Worm (Caenorhabditis elegans): ENCODE data around the gene srab-18.

DNA sequence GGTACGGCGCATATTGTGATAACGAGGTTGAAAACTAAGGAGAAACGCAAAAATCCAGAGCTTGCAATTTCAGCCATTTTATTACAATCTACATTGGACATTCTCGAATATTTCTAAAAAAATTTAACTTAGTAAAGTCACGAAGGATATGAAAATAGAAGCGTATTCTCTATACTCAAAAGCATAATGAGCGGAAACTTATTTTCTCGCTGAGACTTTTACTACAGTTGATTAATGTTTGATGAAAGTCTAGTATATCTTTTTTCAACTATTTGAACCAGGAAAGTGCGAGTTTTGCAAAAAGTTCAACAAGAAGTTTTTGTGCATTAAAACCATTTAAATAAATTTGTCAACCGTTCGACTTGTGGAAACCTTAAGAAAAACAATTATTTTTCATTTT, at the start of gene srab-18:
- TF ChIP-seq unc-62 (GFP tag; optimal IDR thresholded peaks at IDR 0.05): no peak
- TF ChIP-seq F13H6.1 (tag; optimal IDR thresholded peaks at IDR 0.05): no peak
- TF ChIP-seq snpc-4 (tag; optimal IDR thresholded peaks at IDR 0.05): no peak
- no peak for TF ChIP-seq nhr-25 (tag; optimal IDR thresholded peaks at IDR 0.05)
- no peak for TF ChIP-seq nhr-11 (tag; optimal IDR thresholded peaks at IDR 0.05)
- TF ChIP-seq R02D3.7 (tag; optimal IDR thresholded peaks at IDR 0.05): no peak
- TF ChIP-seq nhr-77 (tag; optimal IDR thresholded peaks at IDR 0.05): no peak
- no peak for TF ChIP-seq ceh-16 (tag; optimal IDR thresholded peaks at IDR 0.05)
- no peak for TF ChIP-seq alr-1 (tag; optimal IDR thresholded peaks at IDR 0.05)
- TF ChIP-seq nhr-129 (tag; optimal IDR thresholded peaks at IDR 0.05): no peak
- TF ChIP-seq blmp-1 (tag; optimal IDR thresholded peaks at IDR 0.05; ENCODE audit: insufficient read depth): no peak
